Worm (Caenorhabditis elegans) whole organism, mixed stage, embryonic: ENCODE data around the gene cwf-19L2.

Source experiments
- blmp-1 ChIP-seq: fragments of 150-350 bp; optimal IDR thresholded peaks from 2 replicates; lab custom pipeline; 2014; ENCODE audit warnings: missing biosample characterization, missing genetic modification characterization
- cnd-1 ChIP-seq: fragments of 200-800 bp; sonication (Bioruptor generic); optimal IDR thresholded peaks from 2 replicates; lab custom pipeline; 2018; ENCODE audit warnings: mild to moderate bottlenecking, missing genetic modification characterization, missing compliant biosample characterization
- elt-3 ChIP-seq: fragments of 150-350 bp; optimal IDR thresholded peaks from 2 replicates; lab custom pipeline; 2014; ENCODE audit warnings: missing biosample characterization, missing genetic modification characterization
- lin-13 ChIP-seq: fragments of 150-350 bp; optimal IDR thresholded peaks from 2 replicates; lab custom pipeline; 2014; ENCODE audit warnings: missing biosample characterization, missing genetic modification characterization
- lin-32 ChIP-seq: fragments of 200-800 bp; sonication (Bioruptor generic); optimal IDR thresholded peaks from 2 replicates; lab custom pipeline; 2018; ENCODE audit warnings: mild to moderate bottlenecking, missing genetic modification characterization, missing compliant biosample characterization
- nhr-237 ChIP-seq: fragments of 150-350 bp; optimal IDR thresholded peaks from 2 replicates; lab custom pipeline; 2014; ENCODE audit warnings: missing biosample characterization, missing genetic modification characterization
- nhr-28 ChIP-seq: fragments of 150-350 bp; optimal IDR thresholded peaks from 2 replicates; lab custom pipeline; 2014; ENCODE audit warnings: missing biosample characterization, missing genetic modification characterization
- nhr-76 ChIP-seq: sonication (generic microtip); optimal IDR thresholded peaks from 2 replicates; lab custom pipeline; 2017; ENCODE audit warnings: missing biosample characterization, missing genetic modification characterization
- pha-4 ChIP-seq: fragments of 150-350 bp; optimal IDR thresholded peaks from 2 replicates; lab custom pipeline; 2018; ENCODE audit warnings: missing biosample characterization, missing genetic modification reagents, missing genetic modification characterization
- snpc-4 ChIP-seq: fragments of 150-350 bp; optimal IDR thresholded peaks from 2 replicates; lab custom pipeline; 2014; ENCODE audit warnings: missing biosample characterization, missing genetic modification characterization
- sptf-1 ChIP-seq: sonication (generic microtip); optimal IDR thresholded peaks from 2 replicates; lab custom pipeline; 2017; ENCODE audit warnings: mild to moderate bottlenecking, missing genetic modification characterization, moderate library complexity, missing compliant biosample characterization
- unc-39 ChIP-seq: fragments of 150-350 bp; optimal IDR thresholded peaks from 2 replicates; lab custom pipeline; 2014; ENCODE audit warnings: missing biosample characterization, missing genetic modification characterization
- unc-62 ChIP-seq: fragments of 150-350 bp; optimal IDR thresholded peaks from 2 replicates; lab custom pipeline; 2014; ENCODE audit warnings: missing biosample characterization, missing genetic modification reagents, missing genetic modification characterization
- ztf-11 ChIP-seq: fragments of 150-350 bp; optimal IDR thresholded peaks from 2 replicates; lab custom pipeline; 2014; ENCODE audit warnings: missing biosample characterization, missing genetic modification characterization

- TF ChIP-seq blmp-1: no peak
- TF ChIP-seq pha-4: no peak
- no peak for TF ChIP-seq sptf-1 (tag; lab: Kevin White, UChicago)
- no peak for TF ChIP-seq unc-39 (tag; lab: Kevin White, UChicago)
- no peak for TF ChIP-seq ztf-11 (tag; lab: Kevin White, UChicago)
- TF ChIP-seq lin-13 (tag; lab: Kevin White, UChicago): no peak
- no peak for TF ChIP-seq nhr-237 (tag; lab: Kevin White, UChicago)
- no peak for TF ChIP-seq nhr-28 (tag; lab: Kevin White, UChicago)
- TF ChIP-seq nhr-76: no peak
- TF ChIP-seq unc-62 (GFP tag; lab: Kevin White, UChicago): no peak
- no peak for TF ChIP-seq snpc-4 (tag; lab: Kevin White, UChicago)
- no peak for TF ChIP-seq elt-3
- no peak for TF ChIP-seq cnd-1 (tag; lab: Kevin White, UChicago)
- no peak for TF ChIP-seq lin-32
Measured at ce11 chrIII:7299466-7299865, 6.0 kb downstream of the cwf-19L2 start, which contains the start of the genes B0361.14 and B0361.9.
